Worm (Caenorhabditis elegans) whole organism, L2 larva: Measurements from ENCODE around the gene ZK402.2.

ENCODE experiments used
- ZK546.5 ChIP-seq: sonication (generic microtip); optimal IDR thresholded peaks from 2 replicates; lab custom pipeline; 2017; ENCODE audit warnings: missing biosample characterization, missing genetic modification characterization
- aly-2 ChIP-seq: fragments of 150-350 bp; optimal IDR thresholded peaks from 2 replicates; lab custom pipeline; 2014; ENCODE audit warnings: missing biosample characterization, missing genetic modification characterization
- ceh-82 ChIP-seq: fragments of 150-350 bp; optimal IDR thresholded peaks from 2 replicates; lab custom pipeline; 2014; ENCODE audit warnings: missing biosample characterization, missing genetic modification characterization
- elt-1 ChIP-seq: fragments of 150-350 bp; optimal IDR thresholded peaks from 2 replicates; lab custom pipeline; 2014; ENCODE audit warnings: missing biosample characterization, missing genetic modification characterization
- elt-3 ChIP-seq: sonication (generic microtip); optimal IDR thresholded peaks from 2 replicates; lab custom pipeline; 2017; ENCODE audit warnings: missing biosample characterization, missing genetic modification characterization
- lin-39 ChIP-seq: fragments of 150-350 bp; optimal IDR thresholded peaks from 2 replicates; lab custom pipeline; 2014; ENCODE audit warnings: missing biosample characterization, missing genetic modification reagents, missing genetic modification characterization
- nhr-11 ChIP-seq: fragments of 150-350 bp; optimal IDR thresholded peaks from 2 replicates; lab custom pipeline; 2014; ENCODE audit warnings: missing biosample characterization, missing genetic modification characterization
- unc-62 ChIP-seq: fragments of 150-350 bp; optimal IDR thresholded peaks from 2 replicates; lab custom pipeline; 2014; ENCODE audit warnings: missing biosample characterization, missing genetic modification reagents, missing genetic modification characterization
- ztf-11 ChIP-seq: sonication (generic microtip); optimal IDR thresholded peaks from 2 replicates; lab custom pipeline; 2017; ENCODE audit warnings: missing biosample characterization, missing genetic modification characterization

DNA sequence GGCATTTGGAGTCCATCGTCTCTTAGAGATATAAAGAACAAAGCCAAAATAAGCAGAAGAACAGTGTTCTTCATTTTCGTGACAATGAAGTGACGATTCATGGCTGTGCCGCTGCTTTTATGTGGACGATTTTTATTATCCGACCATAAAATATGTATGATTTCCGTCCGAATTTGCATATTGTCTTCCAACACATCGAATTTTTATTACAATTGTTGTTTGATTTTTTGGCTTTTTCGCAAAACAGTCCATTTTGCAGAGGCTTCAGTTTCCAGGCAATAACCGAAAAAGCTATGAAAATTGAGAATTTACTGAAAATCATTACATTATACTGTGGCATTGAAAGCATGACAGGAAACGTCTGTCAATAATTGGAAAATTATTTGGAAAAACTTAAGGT is 19.0 kb upstream of the ZK402.2 start, which contains the start of gene F56C3.8:
- TF ChIP-seq nhr-11 (tag; lab: Kevin White, UChicago) (no peak), ZK546.5 (tag; lab: Kevin White, UChicago) (no peak), elt-1 (no peak), lin-39 (tag; lab: Kevin White, UChicago) (no peak), ceh-82 (tag; lab: Kevin White, UChicago) (no peak), unc-62 (no peak), ztf-11 (tag; lab: Kevin White, UChicago) (no peak), aly-2 (tag; lab: Kevin White, UChicago) (no peak), elt-3 (no peak)
